Fruit fly (Drosophila melanogaster) whole organism, embryonic: ENCODE results near the gene eIF3l.
A peak's percentile ranks its signal among the peaks of the same experiment; 100 is the strongest.

Source experiments
- Adf1 ChIP-seq: fragments of 200-800 bp; sonication (Bioruptor generic); IDR thresholded peaks from 2 replicates; pipeline ENCODE4 v1.3.6; 2022; ENCODE audit warnings: missing biosample characterization, missing genetic modification characterization
- CG1024 ChIP-seq: fragments of 200-800 bp; sonication (Bioruptor generic); IDR thresholded peaks from 2 replicates; pipeline ENCODE4 v1.3.6; 2022; ENCODE audit warnings: missing biosample characterization, missing genetic modification characterization
- CG10267 ChIP-seq: fragments of 200-800 bp; sonication (Bioruptor generic); optimal IDR thresholded peaks from 2 replicates; lab custom pipeline; 2018; ENCODE audit warnings: missing biosample characterization, mild to moderate bottlenecking, missing genetic modification characterization, moderate library complexity
- CG10543 ChIP-seq: fragments of 200-800 bp; sonication (Bioruptor generic); optimal IDR thresholded peaks from 3 replicates; lab custom pipeline; 2017; ENCODE audit warnings: missing biosample characterization, mild to moderate bottlenecking, missing genetic modification characterization, moderate library complexity
- CG11696 ChIP-seq: fragments of 200-800 bp; sonication (Bioruptor generic); IDR thresholded peaks from 2 replicates; pipeline ENCODE4 v1.3.6; 2022; ENCODE audit warnings: missing biosample characterization, missing genetic modification characterization
- CG14441 ChIP-seq: fragments of 200-800 bp; sonication (Bioruptor generic); IDR thresholded peaks from 2 replicates; pipeline ENCODE4 v1.3.6; 2022; ENCODE audit warnings: missing biosample characterization, missing genetic modification characterization
- CG14710 ChIP-seq: fragments of 200-800 bp; sonication (Bioruptor generic); optimal IDR thresholded peaks from 3 replicates; lab custom pipeline; 2019; ENCODE audit warnings: missing biosample characterization, mild to moderate bottlenecking, missing genetic modification characterization, moderate library complexity
- CG17359 ChIP-seq: fragments of 200-800 bp; sonication (Bioruptor generic); optimal IDR thresholded peaks from 3 replicates; lab custom pipeline; 2018; ENCODE audit warnings: missing biosample characterization, mild to moderate bottlenecking, missing genetic modification characterization, moderate library complexity
- CG17829 ChIP-seq: fragments of 200-800 bp; optimal IDR thresholded peaks from 2 replicates; lab custom pipeline; 2019; ENCODE audit warnings: missing biosample characterization, mild to moderate bottlenecking, missing genetic modification characterization, moderate library complexity
- CG18476 ChIP-seq: fragments of 200-800 bp; sonication (Bioruptor generic); optimal IDR thresholded peaks from 2 replicates; lab custom pipeline; 2016; ENCODE audit warnings: missing biosample characterization, mild to moderate bottlenecking, missing genetic modification characterization
- CG34376 ChIP-seq: fragments of 200-800 bp; sonication (Bioruptor generic); optimal IDR thresholded peaks from 2 replicates; lab custom pipeline; 2018; ENCODE audit warnings: missing biosample characterization, mild to moderate bottlenecking, missing genetic modification characterization
- CG42726 ChIP-seq: fragments of 200-800 bp; sonication (Bioruptor generic); IDR thresholded peaks from 2 replicates; pipeline ENCODE4 v1.3.6; 2022; ENCODE audit warnings: missing biosample characterization, missing genetic modification characterization; ENCODE audit not compliant: partially characterized antibody
- CG4328 ChIP-seq: fragments of 200-800 bp; sonication (Bioruptor generic); optimal IDR thresholded peaks from 3 replicates; lab custom pipeline; 2017; ENCODE audit warnings: missing biosample characterization, missing genetic modification reagents, missing genetic modification characterization
- CG7987 ChIP-seq: fragments of 200-800 bp; sonication (Bioruptor generic); optimal IDR thresholded peaks from 2 replicates; lab custom pipeline; 2018; ENCODE audit warnings: missing biosample characterization, mild to moderate bottlenecking, missing genetic modification characterization, moderate library complexity
- D19B ChIP-seq: fragments of 200-800 bp; sonication (Bioruptor generic); optimal IDR thresholded peaks from 2 replicates; lab custom pipeline; 2017; ENCODE audit warnings: missing biosample characterization, mild to moderate bottlenecking, missing genetic modification characterization
- Dref ChIP-seq: fragments of 200-800 bp; sonication (Bioruptor generic); IDR thresholded peaks from 2 replicates; pipeline ENCODE4 v1.3.6; 2022; ENCODE audit warnings: missing biosample characterization, missing genetic modification characterization
- Drgx ChIP-seq: fragments of 200-800 bp; sonication (Bioruptor generic); IDR thresholded peaks from 2 replicates; pipeline ENCODE4 v1.3.6; 2022; ENCODE audit warnings: missing biosample characterization, missing genetic modification characterization
- E2f2 ChIP-seq: fragments of 200-800 bp; sonication (Bioruptor generic); IDR thresholded peaks from 2 replicates; pipeline ENCODE4 v1.3.6; 2022; ENCODE audit warnings: missing biosample characterization, missing genetic modification characterization
- Ets65A ChIP-seq: fragments of 200-800 bp; sonication (Bioruptor generic); peaks from one replicate; lab custom pipeline; 2016; ENCODE audit warnings: missing biosample characterization, missing genetic modification characterization
- H2.0 ChIP-seq: fragments of 200-800 bp; sonication (Bioruptor generic); IDR thresholded peaks from 2 replicates; pipeline ENCODE4 v1.3.6; 2022; ENCODE audit warnings: missing biosample characterization, missing genetic modification characterization
- Hmr ChIP-seq: fragments of 200-800 bp; sonication (Bioruptor generic); optimal IDR thresholded peaks from 3 replicates; lab custom pipeline; 2017; ENCODE audit warnings: mild to moderate bottlenecking, missing biosample characterization, missing genetic modification reagents, missing genetic modification characterization
- Hmx ChIP-seq: fragments of 200-800 bp; sonication (Bioruptor generic); optimal IDR thresholded peaks from 2 replicates; lab custom pipeline; 2016; ENCODE audit warnings: missing biosample characterization, missing genetic modification characterization
- Myb ChIP-seq: fragments of 200-800 bp; sonication (Bioruptor generic); optimal IDR thresholded peaks from 2 replicates; lab custom pipeline; 2016; ENCODE audit warnings: missing biosample characterization, missing genetic modification characterization
- Sry-δ ChIP-seq: fragments of 200-800 bp; sonication (Bioruptor generic); optimal IDR thresholded peaks from 2 replicates; lab custom pipeline; 2016; ENCODE audit warnings: missing biosample characterization, missing genetic modification characterization
- YL-1 ChIP-seq: fragments of 200-800 bp; sonication (Bioruptor generic); optimal IDR thresholded peaks from 3 replicates; lab custom pipeline; 2017; ENCODE audit warnings: missing biosample characterization, mild to moderate bottlenecking, missing genetic modification characterization
- bbx ChIP-seq: fragments of 200-800 bp; sonication (Bioruptor generic); IDR thresholded peaks from 2 replicates; pipeline ENCODE4 v1.3.6; 2022; ENCODE audit warnings: missing biosample characterization, missing genetic modification characterization; ENCODE audit not compliant: partially characterized antibody
- crol ChIP-seq: fragments of 200-800 bp; sonication (Bioruptor generic); IDR thresholded peaks from 2 replicates; pipeline ENCODE4 v1.3.6; 2022; ENCODE audit warnings: missing biosample characterization, missing genetic modification characterization
- dysf ChIP-seq: fragments of 200-800 bp; sonication (Bioruptor generic); IDR thresholded peaks from 3 replicates; pipeline ENCODE4 v1.3.6; 2022; ENCODE audit warnings: missing biosample characterization, missing genetic modification characterization
- fd96Cb ChIP-seq: fragments of 200-800 bp; sonication (Bioruptor generic); optimal IDR thresholded peaks from 2 replicates; lab custom pipeline; 2018; ENCODE audit warnings: missing biosample characterization, mild to moderate bottlenecking, missing genetic modification characterization, moderate library complexity
- ham ChIP-seq: fragments of 200-800 bp; sonication (Bioruptor generic); IDR thresholded peaks from 2 replicates; pipeline ENCODE4 v1.3.6; 2022; ENCODE audit warnings: missing biosample characterization, missing genetic modification characterization
- insv ChIP-seq, 2 experiments: fragments of 200-800 bp; sonication (Bioruptor generic); optimal IDR thresholded peaks; 3 replicates each; lab custom pipeline; 2016 to 2018; ENCODE audit warnings: missing biosample characterization in 2 of 2, missing genetic modification characterization in 2 of 2
- jigr1 ChIP-seq: fragments of 200-800 bp; sonication (Bioruptor generic); IDR thresholded peaks from 3 replicates; pipeline ENCODE4 v1.3.6; 2022; ENCODE audit warnings: missing biosample characterization, missing genetic modification characterization
- ken ChIP-seq: fragments of 200-800 bp; sonication (Bioruptor generic); IDR thresholded peaks from 3 replicates; pipeline ENCODE4 v1.3.6; 2022; ENCODE audit warnings: missing biosample characterization, missing genetic modification characterization
- kni ChIP-seq: fragments of 200-800 bp; sonication (Bioruptor generic); optimal IDR thresholded peaks from 3 replicates; lab custom pipeline; 2017; ENCODE audit warnings: mild to moderate bottlenecking, missing biosample characterization, missing genetic modification reagents, missing genetic modification characterization
- lab ChIP-seq: fragments of 200-800 bp; sonication (Bioruptor generic); optimal IDR thresholded peaks from 3 replicates; lab custom pipeline; 2017; ENCODE audit warnings: missing biosample characterization, missing genetic modification characterization, mild to moderate bottlenecking, moderate library complexity, missing genetic modification reagents
- nmo ChIP-seq: fragments of 200-800 bp; sonication (Bioruptor generic); optimal IDR thresholded peaks from 2 replicates; lab custom pipeline; 2018; ENCODE audit warnings: missing biosample characterization, mild to moderate bottlenecking, missing genetic modification characterization, moderate library complexity
- odd ChIP-seq: fragments of 200-800 bp; sonication (Bioruptor generic); optimal IDR thresholded peaks from 2 replicates; lab custom pipeline; 2017; ENCODE audit warnings: missing biosample characterization, mild to moderate bottlenecking, missing genetic modification characterization
- pan ChIP-seq, 4 experiments: fragments of >200 bp in 3 of 4; fragments of 200-800 bp in 1 of 4; sonication (Bioruptor generic) in 1 of 4; optimal IDR thresholded peaks in 3 of 4; IDR thresholded peaks in 1 of 4; 2 replicates each; pipeline versions ENCODE4 v1.3.6 to Lab custom; 2017 to 2022; ENCODE audit warnings: missing biosample characterization in 2 of 4, missing genetic modification characterization in 2 of 4, mixed read lengths in 1 of 4
- repo ChIP-seq: fragments of 200-800 bp; sonication (Bioruptor generic); optimal IDR thresholded peaks from 2 replicates; lab custom pipeline; 2016; ENCODE audit warnings: missing biosample characterization, missing genetic modification characterization
- row ChIP-seq: fragments of 200-800 bp; sonication (Bioruptor generic); IDR thresholded peaks from 3 replicates; pipeline ENCODE4 v1.3.6; 2022; ENCODE audit warnings: missing biosample characterization, missing genetic modification characterization
- sd ChIP-seq: fragments of 200-800 bp; sonication (Bioruptor generic); optimal IDR thresholded peaks from 3 replicates; lab custom pipeline; 2018; ENCODE audit warnings: missing biosample characterization, mild to moderate bottlenecking, missing genetic modification characterization, moderate library complexity
- sens ChIP-seq: fragments of 200-800 bp; sonication (Bioruptor generic); peaks from one replicate; lab custom pipeline; 2016; ENCODE audit warnings: missing biosample characterization, missing genetic modification characterization
- slou ChIP-seq: fragments of 200-800 bp; sonication (Bioruptor generic); optimal IDR thresholded peaks from 3 replicates; lab custom pipeline; 2016; ENCODE audit warnings: missing biosample characterization, missing genetic modification characterization
- sug ChIP-seq: fragments of 200-800 bp; optimal IDR thresholded peaks from 2 replicates; lab custom pipeline; 2019; ENCODE audit warnings: missing biosample characterization, mild to moderate bottlenecking, missing genetic modification characterization, moderate library complexity
- twi ChIP-seq: fragments of 200-800 bp; optimal IDR thresholded peaks from 2 replicates; lab custom pipeline; 2019; ENCODE audit warnings: missing biosample characterization, mild to moderate bottlenecking, missing genetic modification characterization, moderate library complexity

Gene eIF3l

DNA sequence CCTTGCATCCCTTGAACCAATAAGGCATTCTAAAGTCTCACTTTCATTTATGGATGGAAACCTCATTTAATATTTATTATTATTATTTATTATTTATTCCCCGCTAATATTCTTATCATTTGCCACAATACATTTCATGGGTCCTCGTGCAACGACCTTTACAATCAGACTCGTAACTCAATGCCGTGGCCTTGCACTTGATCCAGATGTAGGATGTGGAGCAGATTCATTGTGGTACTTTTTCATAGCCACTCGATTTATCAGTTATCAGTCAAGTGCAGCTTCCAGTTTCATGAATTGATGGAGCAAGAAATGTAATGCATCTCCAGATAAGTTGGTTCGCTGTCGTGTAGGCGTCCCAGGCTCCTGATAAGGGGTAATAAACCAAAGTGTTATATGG, 39.4 kb upstream of the eIF3l start:
- TF ChIP-seq CG10543: no peak
- no peak for TF ChIP-seq Hmr (GFP tag; lab: Kevin White, UChicago)
- no peak for TF ChIP-seq slou (GFP tag; lab: Kevin White, UChicago)
- no peak for TF ChIP-seq kni (GFP tag; lab: Kevin White, UChicago)
- TF ChIP-seq fd96Cb: no peak
- TF ChIP-seq odd (GFP tag; lab: Kevin White, UChicago): no peak
- TF ChIP-seq lab (GFP tag; lab: Kevin White, UChicago): no peak
- TF ChIP-seq E2f2 (GFP tag; lab: Robert Waterston, UW): no peak
- no peak for TF ChIP-seq Ets65A (GFP tag; lab: Kevin White, UChicago)
- no peak for TF ChIP-seq ham

DNA sequence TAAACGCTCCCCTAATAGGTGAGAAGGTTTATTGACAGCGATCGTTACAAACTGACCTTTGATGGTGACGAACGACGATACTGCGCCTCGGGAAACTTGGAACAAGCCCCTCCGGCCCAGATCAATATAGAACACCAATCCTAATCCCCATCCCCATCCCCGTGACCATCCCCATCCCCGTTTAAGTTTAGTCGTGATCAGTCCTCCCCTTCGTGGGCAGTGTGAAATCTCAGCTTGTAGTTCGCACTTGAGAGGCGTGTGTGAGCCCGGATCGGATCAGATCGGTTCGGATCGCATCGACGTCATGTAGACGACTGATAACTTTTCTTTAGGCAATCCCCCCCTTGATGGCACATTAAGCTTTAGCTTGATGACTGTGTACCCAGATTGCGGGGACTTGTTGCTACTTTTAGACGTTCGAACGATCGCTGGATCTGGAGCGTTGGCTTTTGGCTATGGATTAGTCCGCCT, 38.7 kb upstream of the eIF3l start, which contains the start of gene Miox:
Gene Miox, plus strand, starts transcription at position 421 of the 471 bp plus-strand sequence.
- TF ChIP-seq sug (tag; lab: Kevin White, UChicago) (peak; percentile 75), CG7987 (peak; percentile 69), CG11696 (GFP tag; lab: Robert Waterston, UW) (no peak), CG10543 (peak; percentile 1), CG34376 (peak; percentile 65), Drgx (GFP tag; lab: Robert Waterston, UW) (no peak), crol (GFP tag; lab: Robert Waterston, UW) (peak; percentile 16; the same call in 1 of the 2 replicates)

DNA sequence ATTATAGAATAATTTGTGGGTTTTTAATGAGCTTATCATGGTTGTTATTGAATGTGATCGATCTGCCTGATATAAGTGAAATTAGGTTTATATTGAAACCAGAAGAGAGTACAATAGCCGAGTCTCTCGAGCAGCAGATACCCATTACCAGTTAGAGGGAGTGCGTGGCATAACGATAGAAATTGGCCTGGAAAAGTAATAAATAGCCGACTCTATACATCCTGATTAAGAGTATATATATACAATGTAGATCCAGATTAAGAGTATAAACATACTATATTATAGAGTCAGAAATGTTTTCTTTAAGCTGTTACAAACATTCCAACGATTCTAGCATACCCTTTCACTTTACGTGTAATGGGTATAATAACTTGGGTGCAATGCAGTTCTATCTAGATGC, 38.1 kb upstream of the eIF3l start:
- TF ChIP-seq sd (tag; lab: Kevin White, UChicago) (no peak), dysf (no peak), YL-1 (GFP tag; lab: Kevin White, UChicago) (no peak), nmo (GFP tag; lab: Kevin White, UChicago) (no peak), Dref (GFP tag; lab: Robert Waterston, UW) (no peak), CG42726 (GFP tag; lab: Robert Waterston, UW) (no peak), CG17829 (tag; lab: Kevin White, UChicago) (no peak), CG10267 (tag; lab: Kevin White, UChicago) (no peak), twi (no peak), bbx (GFP tag; lab: Robert Waterston, UW) (no peak), Adf1 (GFP tag; lab: Robert Waterston, UW) (no peak), Sry-δ (GFP tag; lab: Kevin White, UChicago) (no peak), ken (GFP tag; lab: Robert Waterston, UW) (no peak), pan (optimal IDR thresholded peaks at IDR 0.05; lab: Kevin White, UChicago) (no peak), pan (GFP tag; optimal IDR thresholded peaks at IDR 0.05 in 1 of 2, IDR thresholded peaks at IDR 0.05 in 1 of 2) (peak in 1 of 2 experiments; percentile 30), sens (GFP tag; lab: Kevin White, UChicago) (peak; percentile 32), row (GFP tag; lab: Robert Waterston, UW) (0 out of 3 replicates have a peak, but pooled peaks have one; percentile 19), CG14710 (tag; lab: Kevin White, UChicago) (no peak), CG17359 (tag; lab: Kevin White, UChicago) (no peak), CG4328 (GFP tag; lab: Kevin White, UChicago) (no peak), insv (GFP tag; optimal IDR thresholded peaks at IDR 0.05; lab: Kevin White, UChicago) (no peak), jigr1 (GFP tag; lab: Robert Waterston, UW) (no peak), H2.0 (GFP tag; lab: Robert Waterston, UW) (no peak), CG14441 (GFP tag; lab: Robert Waterston, UW) (no peak), CG18476 (GFP tag; lab: Kevin White, UChicago) (no peak), Ets65A (GFP tag; lab: Kevin White, UChicago) (peak; percentile 84), repo (no peak), CG1024 (no peak), Myb (GFP tag; lab: Kevin White, UChicago) (no peak), D19B (GFP tag; lab: Kevin White, UChicago) (peak; percentile 61), Hmx (GFP tag; lab: Kevin White, UChicago) (no peak)
